Fruit fly (Drosophila melanogaster): ENCODE data around the gene CG15046.
A peak's percentile ranks its signal among the peaks of the same experiment; 100 is the strongest.

The CG15046 gene

DNA sequence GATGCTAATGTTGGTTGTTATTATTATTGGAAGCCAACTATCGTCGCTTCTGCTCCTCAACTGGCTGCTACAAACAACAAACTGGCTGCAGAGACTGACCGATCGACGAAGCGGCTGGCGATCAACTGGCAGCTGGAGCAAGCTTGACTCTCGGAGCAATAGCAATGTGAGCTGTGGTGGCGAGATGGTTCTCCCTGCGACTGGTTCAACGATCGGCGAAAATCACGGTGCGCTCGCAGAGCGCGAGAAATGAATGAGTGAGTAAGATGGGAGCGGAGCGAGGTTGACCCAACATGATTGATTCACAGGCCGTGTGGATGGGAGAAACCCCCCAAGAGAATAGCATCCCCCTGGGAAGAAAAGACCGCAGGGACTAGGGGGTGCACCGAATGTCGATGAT is at the start of gene CG15046:
CG15046 (minus strand) TSS at position 112 of the 400 bp plus-strand sequence.
- TF ChIP-seq GATAd (GFP tag; optimal IDR thresholded peaks at IDR 0.05) (no peak), Mio (GFP tag; optimal IDR thresholded peaks at IDR 0.05) (no peak), Hnf4 (GFP tag; optimal IDR thresholded peaks at IDR 0.05) (no peak), N (GFP tag; optimal IDR thresholded peaks at IDR 0.05) (no peak), h (GFP tag; optimal IDR thresholded peaks at IDR 0.05) (no peak), Vsx2 (GFP tag; optimal IDR thresholded peaks at IDR 0.05; ENCODE audit: partially characterized antibody) (peak; percentile 29), fru (GFP tag; optimal IDR thresholded peaks at IDR 0.05) (no peak), Dif (GFP tag; optimal IDR thresholded peaks at IDR 0.05; ENCODE audit: partially characterized antibody) (peak; percentile 61), Rel (GFP tag; optimal IDR thresholded peaks at IDR 0.05) (no peak), Rel (tag; optimal IDR thresholded peaks at IDR 0.05) (peak; percentile 38), CG9705 (GFP tag; optimal IDR thresholded peaks at IDR 0.05) (no peak), dl (GFP tag; optimal IDR thresholded peaks at IDR 0.05; ENCODE audit: insufficient read depth in 1 of 2, partially characterized antibody in 2 of 2) (peak; percentile 72 to 73), CrebA (GFP tag; optimal IDR thresholded peaks at IDR 0.05; ENCODE audit: borderline replicate concordance) (no peak), ey (GFP tag; optimal IDR thresholded peaks at IDR 0.05) (no peak), usp (GFP tag; optimal IDR thresholded peaks at IDR 0.05) (no peak), br (GFP tag; optimal IDR thresholded peaks at IDR 0.05) (no peak), tai (GFP tag; optimal IDR thresholded peaks at IDR 0.05) (no peak), dsf (GFP tag; optimal IDR thresholded peaks at IDR 0.05; ENCODE audit: borderline replicate concordance) (no peak), lola (GFP tag; optimal IDR thresholded peaks at IDR 0.05) (no peak), Hr78 (GFP tag; optimal IDR thresholded peaks at IDR 0.05) (no peak), Jra (GFP tag; optimal IDR thresholded peaks at IDR 0.05) (no peak), Myc (optimal IDR thresholded peaks at IDR 0.05) (no peak)

DNA sequence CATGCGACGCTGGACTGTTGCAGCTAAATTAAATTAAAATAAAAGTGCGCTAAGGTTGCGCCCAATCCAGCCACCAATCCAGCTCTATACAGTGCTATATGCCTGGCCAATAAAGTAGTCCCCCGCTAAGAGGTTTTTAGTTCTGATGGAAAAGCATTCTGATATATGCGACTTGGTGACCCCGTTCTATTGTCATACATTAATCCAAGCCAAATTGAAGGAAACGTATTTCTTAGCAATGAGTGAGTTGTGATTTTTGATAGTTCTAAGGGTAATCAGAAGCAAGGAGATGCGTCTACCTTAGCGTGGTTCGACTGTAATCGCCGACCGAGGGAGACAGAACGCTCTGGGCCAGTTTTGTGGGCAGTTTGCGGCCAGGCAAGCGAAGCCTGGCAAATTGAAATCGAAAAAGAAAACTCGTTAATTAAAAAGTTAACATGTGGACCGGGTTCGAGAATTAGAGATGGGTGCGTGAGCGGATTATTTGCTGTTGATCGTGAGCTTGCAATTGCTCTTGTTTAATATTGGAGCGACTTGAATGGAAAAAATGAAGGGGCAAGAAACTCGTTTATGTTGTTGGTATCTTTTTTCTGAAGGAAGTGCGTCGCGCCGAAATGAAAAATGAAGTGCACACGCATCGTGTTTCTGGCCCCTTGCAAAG is 48.9 kb upstream of the CG15046 start:
- TF ChIP-seq Abd-B (GFP tag; optimal IDR thresholded peaks at IDR 0.05) (no peak), CG32264 (GFP tag; optimal IDR thresholded peaks at IDR 0.05) (peak; percentile 4), lola (GFP tag; optimal IDR thresholded peaks at IDR 0.05) (no peak), dmrt93B (GFP tag; optimal IDR thresholded peaks at IDR 0.05) (no peak), foxo (GFP tag; optimal IDR thresholded peaks at IDR 0.05) (peak in 1 of 2 experiments; percentile 69), Mio (GFP tag; optimal IDR thresholded peaks at IDR 0.05) (no peak), psq (GFP tag; optimal IDR thresholded peaks at IDR 0.05) (no peak), OdsH (GFP tag; optimal IDR thresholded peaks at IDR 0.05) (peak; percentile 22), usp (GFP tag; optimal IDR thresholded peaks at IDR 0.05) (no peak), HLH106 (tag; optimal IDR thresholded peaks at IDR 0.05) (peak; percentile 77), woc (GFP tag; optimal IDR thresholded peaks at IDR 0.05) (peak; percentile 86), Rel (GFP tag; optimal IDR thresholded peaks at IDR 0.05) (no peak), Rel (tag; optimal IDR thresholded peaks at IDR 0.05) (peak; percentile 25), sv (GFP tag; optimal IDR thresholded peaks at IDR 0.05) (no peak), CrebA (GFP tag; optimal IDR thresholded peaks at IDR 0.05; ENCODE audit: borderline replicate concordance) (no peak), Hnf4 (GFP tag; optimal IDR thresholded peaks at IDR 0.05) (peak; percentile 44), Sp1 (GFP tag; optimal IDR thresholded peaks at IDR 0.05) (peak; percentile 69), Hr78 (GFP tag; optimal IDR thresholded peaks at IDR 0.05) (no peak), tai (GFP tag; optimal IDR thresholded peaks at IDR 0.05) (no peak), rgr (GFP tag; optimal IDR thresholded peaks at IDR 0.05) (peak; percentile 66), ey (GFP tag; optimal IDR thresholded peaks at IDR 0.05) (peak; percentile 76), jim (GFP tag; optimal IDR thresholded peaks at IDR 0.05) (no peak), sage (GFP tag; optimal IDR thresholded peaks at IDR 0.05) (no peak), br (GFP tag; optimal IDR thresholded peaks at IDR 0.05) (peak; percentile 71), fru (GFP tag; optimal IDR thresholded peaks at IDR 0.05) (peak; percentile 80), pan (optimal IDR thresholded peaks at IDR 0.05) (no peak), Vsx2 (GFP tag; optimal IDR thresholded peaks at IDR 0.05; ENCODE audit: partially characterized antibody) (no peak), N (GFP tag; optimal IDR thresholded peaks at IDR 0.05) (no peak), h (GFP tag; optimal IDR thresholded peaks at IDR 0.05) (peak; percentile 79), CG9705 (GFP tag; optimal IDR thresholded peaks at IDR 0.05) (peak; percentile 48)

All from whole organism, wandering third instar larva.